Fruit fly (Drosophila melanogaster): ENCODE measurements around the gene CG33270.

dm6 chr3L:11554338-11554737 lies 24.1 kb downstream of the CG33270 start:
- TF ChIP-seq CG8478 (optimal IDR thresholded peaks at IDR 0.05), result no peak
- TF ChIP-seq CTCF (optimal IDR thresholded peaks at IDR 0.05), result no peak
